Fruit fly (Drosophila melanogaster): ENCODE results near the gene CG12194.
A peak's percentile ranks its signal among the peaks of the same experiment; 100 is the strongest.

CG12194 gene

dm6 chr2L:4887382-4888219 lies 49.5 kb downstream of the CG12194 start (continued):
- TF ChIP-seq CG6163 (GFP tag; IDR thresholded peaks at IDR 0.05) (peak; percentile 97), salr (GFP tag; optimal IDR thresholded peaks at IDR 0.05) (peak; percentile 80 to 91), spab (GFP tag; optimal IDR thresholded peaks at IDR 0.05) (peak; percentile 85), CG11762 (GFP tag; optimal IDR thresholded peaks at IDR 0.05; ENCODE audit: insufficient read depth) (peak; percentile 92), dac (GFP tag; optimal IDR thresholded peaks at IDR 0.05) (peak; percentile 83), Eip93F (GFP tag; optimal IDR thresholded peaks at IDR 0.05) (peak; percentile 39), CG32006 (GFP tag; optimal IDR thresholded peaks at IDR 0.05) (peak; percentile 92), fkh (GFP tag; optimal IDR thresholded peaks at IDR 0.05) (no peak), CG31627 (GFP tag; optimal IDR thresholded peaks at IDR 0.05) (peak; percentile 87), Eip75B (GFP tag; optimal IDR thresholded peaks at IDR 0.05) (peak; percentile 84), CG3919 (GFP tag; optimal IDR thresholded peaks at IDR 0.05) (peak; percentile 93), Ets96B (tag; optimal IDR thresholded peaks at IDR 0.05) (peak; percentile 96), Hr38 (GFP tag; optimal IDR thresholded peaks at IDR 0.05) (no peak), CG4318 (GFP tag; optimal IDR thresholded peaks at IDR 0.05) (peak; percentile 87), CG10631 (GFP tag; optimal IDR thresholded peaks at IDR 0.05) (peak; percentile 94), dsx (GFP tag; optimal IDR thresholded peaks at IDR 0.05; ENCODE audit: poor library complexity, severe bottlenecking) (peak; percentile 95)

- TF ChIP-seq fd59A (GFP tag; optimal IDR thresholded peaks at IDR 0.05) (peak; percentile 12), Lpt (GFP tag; optimal IDR thresholded peaks at IDR 0.05) (no peak), CG8119 (GFP tag; IDR thresholded peaks at IDR 0.05) (no peak), fd85E (GFP tag; optimal IDR thresholded peaks at IDR 0.05) (no peak), CG1621 (tag; optimal IDR thresholded peaks at IDR 0.05) (peak; percentile 6), Smox (GFP tag; optimal IDR thresholded peaks at IDR 0.05) (no peak), acj6 (GFP tag; optimal IDR thresholded peaks at IDR 0.05) (peak; percentile 12), Blimp-1 (GFP tag; optimal IDR thresholded peaks at IDR 0.05) (no peak), esn (GFP tag; optimal IDR thresholded peaks at IDR 0.05) (no peak), CG10669 (GFP tag; optimal IDR thresholded peaks at IDR 0.05) (peak; percentile 25), CG7368 (GFP tag; optimal IDR thresholded peaks at IDR 0.05) (no peak), achi (GFP tag; optimal IDR thresholded peaks at IDR 0.05) (no peak), CG10631 (GFP tag; optimal IDR thresholded peaks at IDR 0.05) (peak; percentile 44), CG32006 (GFP tag; optimal IDR thresholded peaks at IDR 0.05) (peak; percentile 16), Ets21C (GFP tag; optimal IDR thresholded peaks at IDR 0.05) (no peak), CG6276 (GFP tag; optimal IDR thresholded peaks at IDR 0.05) (no peak), dsx (GFP tag; optimal IDR thresholded peaks at IDR 0.05; ENCODE audit: poor library complexity, severe bottlenecking) (no peak), CG11902 (GFP tag; optimal IDR thresholded peaks at IDR 0.05) (no peak), vri (GFP tag; optimal IDR thresholded peaks at IDR 0.05) (no peak), CG4318 (GFP tag; optimal IDR thresholded peaks at IDR 0.05) (no peak), dac (GFP tag; optimal IDR thresholded peaks at IDR 0.05) (no peak), Eip78C (GFP tag) (peak; percentile 75), Sox14 (GFP tag; optimal IDR thresholded peaks at IDR 0.05) (peak; percentile 7), OdsH (GFP tag; optimal IDR thresholded peaks at IDR 0.05) (peak; percentile 30), CG3919 (GFP tag; optimal IDR thresholded peaks at IDR 0.05) (no peak), CG6792 (GFP tag; optimal IDR thresholded peaks at IDR 0.05) (peak; percentile 2), Hr38 (GFP tag; optimal IDR thresholded peaks at IDR 0.05) (no peak), Met (GFP tag; optimal IDR thresholded peaks at IDR 0.05) (peak; percentile 24), CG6163 (GFP tag; IDR thresholded peaks at IDR 0.05) (no peak), cyc (GFP tag; optimal IDR thresholded peaks at IDR 0.05) (no peak), CG16779 (tag; optimal IDR thresholded peaks at IDR 0.05) (no peak), CG8632 (GFP tag; optimal IDR thresholded peaks at IDR 0.05) (no peak), CG6854 (GFP tag; optimal IDR thresholded peaks at IDR 0.05) (no peak), Eip93F (GFP tag; optimal IDR thresholded peaks at IDR 0.05) (no peak), eg (GFP tag; IDR thresholded peaks at IDR 0.05) (no peak), CG31627 (GFP tag; optimal IDR thresholded peaks at IDR 0.05) (peak; percentile 1), Hr39 (GFP tag; optimal IDR thresholded peaks at IDR 0.05) (peak; percentile 13), Hr4 (GFP tag; optimal IDR thresholded peaks at IDR 0.05) (peak; percentile 25), CG6808 (GFP tag; optimal IDR thresholded peaks at IDR 0.05) (peak; percentile 37), Ets96B (tag; optimal IDR thresholded peaks at IDR 0.05) (peak; percentile 37), CG3032 (tag; optimal IDR thresholded peaks at IDR 0.05) (peak; percentile 48), Sox15 (GFP tag; optimal IDR thresholded peaks at IDR 0.05) (no peak)
Measured at dm6 chr2L:4888541-4888940, 50.4 kb downstream of the CG12194 start.

Measured in whole organism, prepupa.